Worm (Caenorhabditis elegans) whole organism, L4 larva: ENCODE measurements around the gene ins-11.

ENCODE experiments used
- F26F4.8 ChIP-seq: fragments of 200-800 bp; sonication (Bioruptor generic); conservative IDR thresholded peaks from 2 replicates; pipeline ENCODE4 v1.3.6; 2022; ENCODE audit warnings: missing genetic modification characterization, missing compliant biosample characterization
- F37D6.2 ChIP-seq: sonication (generic microtip); optimal IDR thresholded peaks from 2 replicates; lab custom pipeline; 2016; ENCODE audit warnings: mild to moderate bottlenecking, missing genetic modification characterization, missing compliant biosample characterization
- F44E2.7 ChIP-seq: fragments of 200-800 bp; sonication (Bioruptor generic); IDR thresholded peaks from 2 replicates; pipeline ENCODE4 v2.1.2; 2022; ENCODE audit warnings: missing genetic modification characterization, missing compliant biosample characterization
- T20F7.1 ChIP-seq: fragments of 200-800 bp; sonication (Bioruptor generic); optimal IDR thresholded peaks from 2 replicates; lab custom pipeline; 2018; ENCODE audit warnings: mild to moderate bottlenecking, missing genetic modification characterization, missing compliant biosample characterization
- T26A8.4 ChIP-seq: fragments of 200-800 bp; sonication (Bioruptor generic); IDR thresholded peaks from 2 replicates; pipeline ENCODE4 v1.3.6; 2022; ENCODE audit warnings: missing genetic modification characterization, missing compliant biosample characterization
- Y105C5A.15 ChIP-seq: fragments of 200-800 bp; sonication (Bioruptor generic); IDR thresholded peaks from 2 replicates; pipeline ENCODE4 v1.3.6; 2022; ENCODE audit warnings: missing genetic modification characterization, missing compliant biosample characterization
- Y75B8A.6 ChIP-seq: fragments of 200-800 bp; sonication (Bioruptor generic); IDR thresholded peaks from 2 replicates; pipeline ENCODE4 v1.3.6; 2022; ENCODE audit warnings: missing genetic modification reagents, missing genetic modification characterization, missing compliant biosample characterization
- ZK546.5 ChIP-seq, 2 experiments: sonication (generic microtip); optimal IDR thresholded peaks; 2 replicates each; lab custom pipeline; 2017; ENCODE audit warnings: missing biosample characterization in 2 of 2, missing genetic modification characterization in 2 of 2
- aha-1 ChIP-seq: fragments of 150-350 bp; peaks from one replicate; lab custom pipeline; 2014; ENCODE audit warnings: missing biosample characterization, missing genetic modification characterization
- arid-1 ChIP-seq: fragments of 200-800 bp; sonication (Bioruptor generic); conservative IDR thresholded peaks from 2 replicates; pipeline ENCODE4 v1.3.6; 2022; ENCODE audit warnings: missing genetic modification reagents, missing genetic modification characterization, missing compliant biosample characterization
- ceh-32 ChIP-seq: sonication (generic microtip); optimal IDR thresholded peaks from 2 replicates; lab custom pipeline; 2016; ENCODE audit warnings: mild to moderate bottlenecking, missing genetic modification characterization, missing compliant biosample characterization; ENCODE audit not compliant: poor library complexity
- ceh-44 ChIP-seq: fragments of 200-800 bp; sonication (Bioruptor generic); IDR thresholded peaks from 2 replicates; pipeline ENCODE4 v1.3.6; 2022; ENCODE audit warnings: missing genetic modification reagents, missing genetic modification characterization, missing compliant biosample characterization
- ceh-62 ChIP-seq: sonication (generic microtip); optimal IDR thresholded peaks from 2 replicates; lab custom pipeline; 2017; ENCODE audit warnings: missing biosample characterization, missing genetic modification characterization
- ces-1 ChIP-seq: fragments of 150-350 bp; sonication (generic microtip); optimal IDR thresholded peaks from 4 replicates; lab custom pipeline; 2014; ENCODE audit warnings: missing biosample characterization, missing genetic modification reagents, missing genetic modification characterization
- ctbp-1 ChIP-seq: fragments of 200-800 bp; sonication (Bioruptor generic); IDR thresholded peaks from 2 replicates; pipeline ENCODE4 v1.3.6; 2022; ENCODE audit warnings: missing genetic modification reagents, missing genetic modification characterization, missing compliant biosample characterization
- daf-16 ChIP-seq, 3 experiments: sonication (generic microtip); optimal IDR thresholded peaks; 2 replicates each; lab custom pipeline; 2016 to 2017; ENCODE audit warnings: missing genetic modification characterization in 3 of 3, missing genetic modification reagents in 3 of 3, mild to moderate bottlenecking in 2 of 3, missing compliant biosample characterization in 2 of 3, missing biosample characterization in 1 of 3, moderate library complexity in 1 of 3
- dmd-6 ChIP-seq: fragments of 200-800 bp; sonication (Bioruptor generic); IDR thresholded peaks from 2 replicates; pipeline ENCODE4 v1.3.6; 2022; ENCODE audit warnings: missing genetic modification reagents, missing genetic modification characterization, missing compliant biosample characterization
- duxl-1 ChIP-seq: sonication (generic microtip); optimal IDR thresholded peaks from 2 replicates; lab custom pipeline; 2016; ENCODE audit warnings: mild to moderate bottlenecking, missing genetic modification characterization, moderate library complexity, missing compliant biosample characterization; ENCODE audit not compliant: poor library complexity
- dve-1 ChIP-seq: sonication (generic microtip); optimal IDR thresholded peaks from 2 replicates; lab custom pipeline; 2017; ENCODE audit warnings: antibody characterized with exemption, mild to moderate bottlenecking, missing genetic modification characterization, missing compliant biosample characterization; ENCODE audit not compliant: insufficient read depth
- fkh-10 ChIP-seq: fragments of 150-350 bp; optimal IDR thresholded peaks from 2 replicates; lab custom pipeline; 2014; ENCODE audit warnings: missing biosample characterization, missing genetic modification reagents, missing genetic modification characterization
- fos-1 ChIP-seq: fragments of 150-350 bp; optimal IDR thresholded peaks from 2 replicates; lab custom pipeline; 2014; ENCODE audit warnings: missing biosample characterization, missing genetic modification characterization
- gei-8 ChIP-seq: fragments of 200-800 bp; sonication (Bioruptor generic); optimal IDR thresholded peaks from 2 replicates; lab custom pipeline; 2018; ENCODE audit warnings: mild to moderate bottlenecking, missing genetic modification characterization, missing compliant biosample characterization
- hlh-11 ChIP-seq: fragments of 200-800 bp; sonication (Bioruptor generic); optimal IDR thresholded peaks from 2 replicates; lab custom pipeline; 2018; ENCODE audit warnings: mild to moderate bottlenecking, missing genetic modification characterization, missing compliant biosample characterization
- jun-1 ChIP-seq: fragments of 150-350 bp; optimal IDR thresholded peaks from 2 replicates; lab custom pipeline; 2014; ENCODE audit warnings: missing biosample characterization, missing genetic modification reagents, missing genetic modification characterization
- lin-13 ChIP-seq: fragments of 150-350 bp; optimal IDR thresholded peaks from 2 replicates; lab custom pipeline; 2014; ENCODE audit warnings: missing biosample characterization, missing genetic modification reagents, missing genetic modification characterization
- lin-38 ChIP-seq: fragments of 200-800 bp; sonication (Bioruptor generic); IDR thresholded peaks from 2 replicates; pipeline ENCODE4 v1.3.6; 2022; ENCODE audit warnings: missing genetic modification reagents, missing genetic modification characterization, missing compliant biosample characterization
- lsy-2 ChIP-seq, 2 experiments: fragments of 150-350 bp in 1 of 2; sonication (generic microtip) in 1 of 2; optimal IDR thresholded peaks; 2 replicates each; lab custom pipeline; 2014 to 2017; ENCODE audit warnings: missing biosample characterization in 2 of 2, missing genetic modification characterization in 2 of 2
- mdl-1 ChIP-seq, 2 experiments: fragments of 150-350 bp in 1 of 2; sonication (generic microtip) in 1 of 2; optimal IDR thresholded peaks; 2 replicates each; lab custom pipeline; 2014 to 2017; ENCODE audit warnings: missing biosample characterization in 2 of 2, missing genetic modification characterization in 2 of 2
- mdt-29 ChIP-seq: fragments of 200-800 bp; sonication (Bioruptor generic); IDR thresholded peaks from 2 replicates; pipeline ENCODE4 v1.3.6; 2022; ENCODE audit warnings: missing genetic modification reagents, missing genetic modification characterization, missing compliant biosample characterization
- mep-1 ChIP-seq: fragments of 150-350 bp; sonication (generic microtip); optimal IDR thresholded peaks from 3 replicates; lab custom pipeline; 2014; ENCODE audit warnings: missing biosample characterization, missing genetic modification characterization
- mxl-3 ChIP-seq: fragments of 200-800 bp; sonication (Bioruptor generic); optimal IDR thresholded peaks from 2 replicates; lab custom pipeline; 2018; ENCODE audit warnings: mild to moderate bottlenecking, missing genetic modification characterization, missing compliant biosample characterization
- nhr-102 ChIP-seq: sonication (generic microtip); optimal IDR thresholded peaks from 2 replicates; lab custom pipeline; 2016; ENCODE audit warnings: mild to moderate bottlenecking, missing genetic modification characterization, moderate library complexity, missing compliant biosample characterization
- nhr-25 ChIP-seq: sonication (generic microtip); optimal IDR thresholded peaks from 2 replicates; lab custom pipeline; 2017; ENCODE audit warnings: missing genetic modification characterization, mild to moderate bottlenecking, missing compliant biosample characterization, antibody characterized with exemption, moderate library complexity, borderline replicate concordance; ENCODE audit not compliant: insufficient read depth
- nhr-76 ChIP-seq: fragments of 150-350 bp; optimal IDR thresholded peaks from 2 replicates; lab custom pipeline; 2014; ENCODE audit warnings: missing biosample characterization, missing genetic modification characterization
- php-3 ChIP-seq: fragments of 200-800 bp; sonication (Bioruptor generic); IDR thresholded peaks from 2 replicates; pipeline ENCODE4 v1.3.6; 2022; ENCODE audit warnings: missing genetic modification reagents, missing genetic modification characterization, missing compliant biosample characterization
- snpc-4 ChIP-seq: fragments of 150-350 bp; optimal IDR thresholded peaks from 2 replicates; lab custom pipeline; 2014; ENCODE audit warnings: missing biosample characterization, missing genetic modification characterization
- spr-1 ChIP-seq: sonication (generic microtip); optimal IDR thresholded peaks from 2 replicates; lab custom pipeline; 2016; ENCODE audit warnings: mild to moderate bottlenecking, missing genetic modification characterization, missing compliant biosample characterization
- spr-3 ChIP-seq: fragments of 200-800 bp; sonication (Bioruptor generic); optimal IDR thresholded peaks from 2 replicates; lab custom pipeline; 2018; ENCODE audit warnings: mild to moderate bottlenecking, missing genetic modification characterization, missing compliant biosample characterization
- tra-1 ChIP-seq: fragments of 200-800 bp; sonication (Bioruptor generic); IDR thresholded peaks from 2 replicates; pipeline ENCODE4 v1.3.6; 2022; ENCODE audit warnings: missing genetic modification reagents, missing genetic modification characterization, missing compliant biosample characterization
- unc-130 ChIP-seq: sonication (generic microtip); optimal IDR thresholded peaks from 2 replicates; lab custom pipeline; 2016; ENCODE audit warnings: missing genetic modification reagents, missing genetic modification characterization, missing compliant biosample characterization
- zfp-2 ChIP-seq: sonication (generic microtip); optimal IDR thresholded peaks from 2 replicates; lab custom pipeline; 2016; ENCODE audit warnings: mild to moderate bottlenecking, missing genetic modification characterization, missing compliant biosample characterization
- zfp-3 ChIP-seq: fragments of 200-800 bp; sonication (Bioruptor generic); conservative IDR thresholded peaks from 2 replicates; pipeline ENCODE4 v1.3.6; 2022; ENCODE audit warnings: missing genetic modification reagents, missing genetic modification characterization, missing compliant biosample characterization
- zip-2 ChIP-seq: fragments of 150-350 bp; optimal IDR thresholded peaks from 2 replicates; lab custom pipeline; 2014; ENCODE audit warnings: missing biosample characterization, missing genetic modification characterization

The ins-11 gene

DNA sequence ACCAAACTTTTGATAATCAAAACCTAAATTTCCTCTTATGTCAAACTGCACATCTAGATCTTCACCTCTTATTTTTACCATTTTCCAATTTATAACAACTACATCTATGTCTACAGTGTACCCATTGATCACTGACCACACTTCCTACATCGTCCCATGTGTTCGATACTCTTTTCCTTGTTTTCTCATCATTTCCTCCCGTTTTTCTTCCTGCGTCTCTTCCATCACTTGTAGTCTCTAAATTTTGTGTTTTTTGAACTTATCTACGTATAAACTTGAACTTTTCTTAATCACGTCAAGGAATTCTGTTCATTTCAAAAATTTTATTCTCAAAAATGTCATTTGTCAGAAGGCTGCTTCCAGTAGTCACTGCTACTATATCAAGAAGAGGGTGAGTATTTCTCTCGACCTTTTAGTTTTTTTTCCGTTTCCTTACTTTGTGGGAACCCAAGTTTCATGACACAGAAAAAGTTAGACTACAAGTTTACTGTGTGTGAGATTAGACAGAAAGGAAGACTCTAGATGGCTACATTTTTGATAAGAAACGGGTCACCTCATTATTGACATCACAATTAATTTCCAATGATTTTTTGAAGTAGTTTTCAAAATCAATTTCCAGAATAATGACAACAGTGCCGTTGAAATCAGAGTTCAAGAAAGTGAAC is 15.7 kb downstream of the ins-11 start (continued):
- peak in 1 of 2 experiments; percentile 46 for TF ChIP-seq mdl-1 (tag; optimal IDR thresholded peaks at IDR 0.05; lab: Kevin White, UChicago)
- TF ChIP-seq, all 104 proteins: peak for 23

DNA sequence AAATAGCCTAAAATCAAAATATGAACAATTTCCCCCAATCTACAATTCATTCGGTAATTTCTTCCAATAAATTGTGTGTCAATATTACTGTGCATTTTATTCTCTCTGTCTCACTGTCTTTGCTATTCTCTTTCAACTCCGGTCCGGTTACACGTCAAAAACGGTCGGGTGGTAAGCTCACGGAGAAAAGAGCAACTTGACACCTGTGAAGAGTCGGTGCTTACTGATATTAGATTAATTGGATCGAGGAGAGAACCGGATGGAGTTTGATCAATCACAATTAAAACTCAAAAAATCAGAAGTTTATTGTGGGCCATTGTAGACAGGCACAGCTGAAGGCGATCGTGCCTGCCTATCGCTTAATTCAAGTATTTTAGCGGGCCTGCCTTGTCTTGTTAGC is 18.4 kb downstream of the ins-11 start:
- TF ChIP-seq dve-1 (tag; lab: Kevin White, UChicago) (peak; percentile 17), nhr-76 (tag; lab: Kevin White, UChicago) (no peak), ceh-32 (tag; lab: Kevin White, UChicago) (no peak), zip-2 (tag; lab: Kevin White, UChicago) (peak; percentile 3), lin-38 (GFP tag; lab: Robert Waterston, UW) (peak; percentile 28), ctbp-1 (GFP tag; lab: Robert Waterston, UW) (0 out of 2 replicates have a peak, but pooled peaks have one; percentile 15), aha-1 (tag; lab: Kevin White, UChicago) (peak; percentile 56), gei-8 (no peak), F37D6.2 (tag; lab: Kevin White, UChicago) (no peak), mep-1 (tag; lab: Kevin White, UChicago) (peak; percentile 42), mdt-29 (0 out of 2 replicates have a peak, but pooled peaks have one; percentile 7), snpc-4 (tag; lab: Kevin White, UChicago) (no peak), F26F4.8 (GFP tag; lab: Robert Waterston, UW) (no peak), T26A8.4 (GFP tag; lab: Robert Waterston, UW) (peak; percentile 60; the same call in 1 of the 2 replicates), dmd-6 (GFP tag; lab: Robert Waterston, UW) (peak; percentile 38), T20F7.1 (GFP tag; lab: Kevin White, UChicago) (peak; percentile 2), zfp-3 (GFP tag; lab: Robert Waterston, UW) (peak; percentile 83; the same call in 1 of the 2 replicates), spr-1 (tag; lab: Kevin White, UChicago) (no peak), arid-1 (GFP tag; lab: Robert Waterston, UW) (no peak), nhr-102 (tag; lab: Kevin White, UChicago) (peak; percentile 64), Y105C5A.15 (GFP tag; lab: Robert Waterston, UW) (0 out of 2 replicates have a peak, but pooled peaks have one; percentile 32), fos-1 (tag; lab: Kevin White, UChicago) (no peak), lsy-2 (tag; optimal IDR thresholded peaks at IDR 0.05; lab: Kevin White, UChicago) (peak in 1 of 2 experiments; percentile 30), Y75B8A.6 (GFP tag; lab: Robert Waterston, UW) (0 out of 2 replicates have a peak, but pooled peaks have one; percentile 24), tra-1 (GFP tag; lab: Robert Waterston, UW) (peak; percentile 21; the same call in 1 of the 2 replicates), daf-16 (GFP tag; optimal IDR thresholded peaks at IDR 0.05; lab: Kevin White, UChicago) (peak in 1 of 2 experiments; percentile 24), daf-16 (tag; optimal IDR thresholded peaks at IDR 0.05; lab: Kevin White, UChicago) (no peak)
- TF ChIP-seq, all 104 proteins: peak for 17

DNA sequence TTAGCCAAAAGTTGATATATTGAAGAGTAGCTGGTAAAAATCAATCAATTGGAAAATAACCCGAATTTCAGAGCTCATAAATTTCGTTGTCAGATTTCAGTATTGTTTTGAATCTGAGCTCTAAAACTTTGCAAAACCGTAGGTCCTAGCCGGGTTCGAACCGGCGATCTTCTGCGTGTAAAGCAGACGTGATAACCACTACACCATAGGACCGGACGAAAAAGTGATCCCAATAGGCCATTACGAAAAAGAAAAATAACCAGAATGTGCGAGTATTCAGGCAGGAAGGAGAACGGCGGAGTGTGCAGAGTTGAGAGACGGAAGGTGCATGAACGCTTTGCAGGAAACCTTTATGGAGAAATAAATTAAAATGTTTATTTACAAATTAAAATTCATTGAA is 20.5 kb downstream of the ins-11 start:
- TF ChIP-seq hlh-11 (tag; lab: Kevin White, UChicago) (peak; percentile 46), F37D6.2 (tag; lab: Kevin White, UChicago) (peak; percentile 17), fkh-10 (GFP tag; lab: Kevin White, UChicago) (no peak), daf-16 (GFP tag; optimal IDR thresholded peaks at IDR 0.05; lab: Kevin White, UChicago) (peak in 1 of 2 experiments; percentile 65), daf-16 (tag; optimal IDR thresholded peaks at IDR 0.05; lab: Kevin White, UChicago) (peak; percentile 59), snpc-4 (tag; lab: Kevin White, UChicago) (no peak), F44E2.7 (GFP tag; lab: Robert Waterston, UW) (0 out of 2 replicates have a peak, but pooled peaks have one; percentile 64), php-3 (peak; percentile 57; the same call in 1 of the 2 replicates), zip-2 (tag; lab: Kevin White, UChicago) (peak; percentile 23), mdt-29 (no peak), zfp-2 (no peak), spr-3 (GFP tag; lab: Kevin White, UChicago) (peak; percentile 40), nhr-102 (tag; lab: Kevin White, UChicago) (peak; percentile 56), unc-130 (GFP tag; lab: Kevin White, UChicago) (peak; percentile 51), lin-13 (GFP tag; lab: Kevin White, UChicago) (no peak), spr-1 (tag; lab: Kevin White, UChicago) (peak; percentile 11), ceh-62 (tag; lab: Kevin White, UChicago) (no peak), mxl-3 (peak; percentile 32), ZK546.5 (tag; optimal IDR thresholded peaks at IDR 0.05; lab: Kevin White, UChicago) (no peak), jun-1 (tag; lab: Kevin White, UChicago) (no peak), duxl-1 (tag; lab: Kevin White, UChicago) (peak; percentile 41), ces-1 (GFP tag; lab: Kevin White, UChicago) (no peak), nhr-25 (no peak), ceh-44 (GFP tag; lab: Robert Waterston, UW) (0 out of 2 replicates have a peak, but pooled peaks have one; percentile 26)
